Worm (Caenorhabditis elegans) whole organism, late embryonic: ENCODE results near the gene C17B7.15.

Experiments
- ceh-34 ChIP-seq: sonication (generic microtip); optimal IDR thresholded peaks from 2 replicates; lab custom pipeline; 2016; ENCODE audit warnings: mild to moderate bottlenecking, missing genetic modification characterization, missing compliant biosample characterization
- dmd-4 ChIP-seq: sonication (generic microtip); optimal IDR thresholded peaks from 2 replicates; lab custom pipeline; 2016; ENCODE audit warnings: borderline replicate concordance, missing genetic modification characterization, missing compliant biosample characterization
- nfya-1 ChIP-seq: sonication (generic microtip); optimal IDR thresholded peaks from 2 replicates; lab custom pipeline; 2017; ENCODE audit warnings: missing genetic modification characterization, mild to moderate bottlenecking, missing compliant biosample characterization, antibody characterized with exemption, moderate library complexity
- pha-4 ChIP-seq: fragments of 150-350 bp; optimal IDR thresholded peaks from 2 replicates; lab custom pipeline; 2018; ENCODE audit warnings: missing biosample characterization, missing genetic modification reagents, missing genetic modification characterization
- ref-2 ChIP-seq: sonication (generic microtip); optimal IDR thresholded peaks from 2 replicates; lab custom pipeline; 2016; ENCODE audit warnings: missing genetic modification characterization, missing compliant biosample characterization
- tbx-2 ChIP-seq: sonication (generic microtip); optimal IDR thresholded peaks from 2 replicates; lab custom pipeline; 2016; ENCODE audit warnings: missing genetic modification characterization, missing compliant biosample characterization

- no peak for TF ChIP-seq nfya-1 (tag; lab: Kevin White, UChicago)
- no peak for TF ChIP-seq tbx-2 (tag; lab: Kevin White, UChicago)
- TF ChIP-seq pha-4 (tag; lab: Kevin White, UChicago), result no peak
- TF ChIP-seq ref-2 (tag; lab: Kevin White, UChicago), result no peak
- no peak for TF ChIP-seq dmd-4
- no peak for TF ChIP-seq ceh-34 (tag; lab: Kevin White, UChicago)
These were observed 11.0 kb upstream of the C17B7.15 start, which contains the start of gene C17B7.4 for ce11 chrV:3339009-3339408.
